Worm (Caenorhabditis elegans) whole organism, L3 larva: ENCODE data around the gene dlst-1.
A peak's percentile ranks its signal among the peaks of the same experiment; 100 is the strongest.

Source experiments
- R02D3.7 ChIP-seq: fragments of 150-350 bp; optimal IDR thresholded peaks from 2 replicates; lab custom pipeline; 2014; ENCODE audit warnings: missing biosample characterization, missing genetic modification characterization
- ZK546.5 ChIP-seq: sonication (generic microtip); optimal IDR thresholded peaks from 2 replicates; lab custom pipeline; 2017; ENCODE audit warnings: missing biosample characterization, missing genetic modification characterization
- aly-2 ChIP-seq: fragments of 150-350 bp; optimal IDR thresholded peaks from 2 replicates; lab custom pipeline; 2014; ENCODE audit warnings: missing biosample characterization, missing genetic modification characterization
- ceh-16 ChIP-seq: sonication (generic microtip); optimal IDR thresholded peaks from 2 replicates; lab custom pipeline; 2017; ENCODE audit warnings: missing biosample characterization, missing genetic modification characterization
- ceh-28 ChIP-seq: fragments of 150-350 bp; optimal IDR thresholded peaks from 2 replicates; lab custom pipeline; 2014; ENCODE audit warnings: missing biosample characterization, missing genetic modification reagents, missing genetic modification characterization
- ceh-82 ChIP-seq: fragments of 150-350 bp; optimal IDR thresholded peaks from 2 replicates; lab custom pipeline; 2014; ENCODE audit warnings: missing biosample characterization, missing genetic modification characterization
- ceh-9 ChIP-seq: sonication (generic microtip); optimal IDR thresholded peaks from 2 replicates; lab custom pipeline; 2018; ENCODE audit warnings: missing biosample characterization, missing genetic modification characterization
- elt-2 ChIP-seq: sonication (generic microtip); optimal IDR thresholded peaks from 2 replicates; lab custom pipeline; 2016; ENCODE audit warnings: missing genetic modification reagents, mild to moderate bottlenecking, missing genetic modification characterization, missing compliant biosample characterization
- eor-1 ChIP-seq, 2 experiments: fragments of 150-350 bp; optimal IDR thresholded peaks; 2 replicates each; lab custom pipeline; 2014 to 2018; ENCODE audit warnings: missing biosample characterization in 2 of 2, missing genetic modification characterization in 2 of 2
- fkh-10 ChIP-seq: sonication (generic microtip); optimal IDR thresholded peaks from 2 replicates; lab custom pipeline; 2017; ENCODE audit warnings: missing biosample characterization, missing genetic modification reagents, missing genetic modification characterization
- fkh-2 ChIP-seq: fragments of 150-350 bp; optimal IDR thresholded peaks from 2 replicates; lab custom pipeline; 2014; ENCODE audit warnings: missing biosample characterization, missing genetic modification reagents, missing genetic modification characterization
- fos-1 ChIP-seq: fragments of 150-350 bp; optimal IDR thresholded peaks from 2 replicates; lab custom pipeline; 2014; ENCODE audit warnings: missing biosample characterization, missing genetic modification characterization
- hmg-11 ChIP-seq: sonication (generic microtip); optimal IDR thresholded peaks from 2 replicates; lab custom pipeline; 2016; ENCODE audit warnings: missing genetic modification characterization, missing compliant biosample characterization
- jun-1 ChIP-seq: fragments of 150-350 bp; optimal IDR thresholded peaks from 2 replicates; lab custom pipeline; 2014; ENCODE audit warnings: missing biosample characterization, missing genetic modification reagents, missing genetic modification characterization
- lin-15B ChIP-seq: fragments of 150-350 bp; optimal IDR thresholded peaks from 2 replicates; lab custom pipeline; 2014; ENCODE audit warnings: missing biosample characterization, missing genetic modification characterization
- lsy-12 ChIP-seq: sonication (generic microtip); optimal IDR thresholded peaks from 2 replicates; lab custom pipeline; 2016; ENCODE audit warnings: mild to moderate bottlenecking, missing genetic modification characterization, missing compliant biosample characterization
- mdl-1 ChIP-seq: fragments of 150-350 bp; optimal IDR thresholded peaks from 2 replicates; lab custom pipeline; 2014; ENCODE audit warnings: missing biosample characterization, missing genetic modification characterization
- mml-1 ChIP-seq: fragments of 150-350 bp; sonication (generic microtip); optimal IDR thresholded peaks from 3 replicates; lab custom pipeline; 2014; ENCODE audit warnings: missing biosample characterization, missing genetic modification characterization
- nfya-1 ChIP-seq: sonication (generic microtip); optimal IDR thresholded peaks from 2 replicates; lab custom pipeline; 2017; ENCODE audit warnings: missing genetic modification characterization, mild to moderate bottlenecking, missing compliant biosample characterization, antibody characterized with exemption, moderate library complexity; ENCODE audit not compliant: insufficient read depth
- nhr-23 ChIP-seq: fragments of 150-350 bp; optimal IDR thresholded peaks from 2 replicates; lab custom pipeline; 2014; ENCODE audit warnings: missing biosample characterization, missing genetic modification reagents, missing genetic modification characterization
- nhr-237 ChIP-seq: fragments of 150-350 bp; optimal IDR thresholded peaks from 2 replicates; lab custom pipeline; 2014; ENCODE audit warnings: missing biosample characterization, missing genetic modification characterization
- nhr-25 ChIP-seq: sonication (generic microtip); optimal IDR thresholded peaks from 2 replicates; lab custom pipeline; 2017; ENCODE audit warnings: missing biosample characterization, missing genetic modification characterization
- nhr-28 ChIP-seq: fragments of 150-350 bp; optimal IDR thresholded peaks from 2 replicates; lab custom pipeline; 2014; ENCODE audit warnings: missing biosample characterization, missing genetic modification characterization
- nhr-43 ChIP-seq: sonication (generic microtip); optimal IDR thresholded peaks from 2 replicates; lab custom pipeline; 2016; ENCODE audit warnings: mild to moderate bottlenecking, missing genetic modification characterization, missing compliant biosample characterization; ENCODE audit not compliant: poor library complexity, severe bottlenecking
- nhr-67 ChIP-seq: fragments of 150-350 bp; optimal IDR thresholded peaks from 2 replicates; lab custom pipeline; 2014; ENCODE audit warnings: missing biosample characterization, missing genetic modification characterization
- nhr-76 ChIP-seq: fragments of 150-350 bp; sonication (generic microtip); optimal IDR thresholded peaks from 5 replicates; lab custom pipeline; 2014; ENCODE audit warnings: missing biosample characterization, missing genetic modification characterization
- nhr-77 ChIP-seq: fragments of 150-350 bp; optimal IDR thresholded peaks from 2 replicates; lab custom pipeline; 2014; ENCODE audit warnings: missing biosample characterization, missing genetic modification characterization
- pha-4 ChIP-seq: fragments of 150-350 bp; optimal IDR thresholded peaks from 2 replicates; lab custom pipeline; 2014; ENCODE audit warnings: missing biosample characterization, missing genetic modification reagents, missing genetic modification characterization
- snpc-4 ChIP-seq: fragments of 150-350 bp; optimal IDR thresholded peaks from 2 replicates; lab custom pipeline; 2014; ENCODE audit warnings: missing biosample characterization, missing genetic modification characterization
- unc-39 ChIP-seq: sonication (generic microtip); optimal IDR thresholded peaks from 4 replicates; lab custom pipeline; 2017; ENCODE audit warnings: missing biosample characterization, missing genetic modification characterization
- unc-62 ChIP-seq: fragments of 150-350 bp; sonication (generic microtip); optimal IDR thresholded peaks from 4 replicates; lab custom pipeline; 2014; ENCODE audit warnings: missing biosample characterization, missing genetic modification reagents, missing genetic modification characterization
- zag-1 ChIP-seq: fragments of 150-350 bp; optimal IDR thresholded peaks from 2 replicates; lab custom pipeline; 2014; ENCODE audit warnings: missing biosample characterization, missing genetic modification characterization
- ztf-11 ChIP-seq: fragments of 150-350 bp; optimal IDR thresholded peaks from 2 replicates; lab custom pipeline; 2014; ENCODE audit warnings: missing biosample characterization, missing genetic modification characterization
- ztf-4 ChIP-seq: fragments of 150-350 bp; optimal IDR thresholded peaks from 2 replicates; lab custom pipeline; 2014; ENCODE audit warnings: missing biosample characterization, missing genetic modification characterization

The dlst-1 gene

ce11 chrV:6704482-6704881, 4.4 kb downstream of the dlst-1 start:
- TF ChIP-seq nhr-237 (tag; lab: Kevin White, UChicago) = no peak
- no peak for TF ChIP-seq ceh-28 (tag; lab: Kevin White, UChicago)
- no peak for TF ChIP-seq snpc-4 (tag; lab: Kevin White, UChicago)
- no peak for TF ChIP-seq unc-39
- no peak for TF ChIP-seq nhr-28 (tag; lab: Kevin White, UChicago)
- no peak for TF ChIP-seq R02D3.7
- TF ChIP-seq zag-1 = no peak
- no peak for TF ChIP-seq pha-4 (tag; lab: Kevin White, UChicago)
- TF ChIP-seq ztf-11 (tag; lab: Kevin White, UChicago) = no peak
- TF ChIP-seq nhr-25 (tag; lab: Kevin White, UChicago) = no peak

- TF ChIP-seq nhr-28 (tag; lab: Kevin White, UChicago) = no peak
- no peak for TF ChIP-seq mml-1 (tag; lab: Kevin White, UChicago)
- no peak for TF ChIP-seq ceh-16 (tag; lab: Kevin White, UChicago)
- no peak for TF ChIP-seq elt-2 (tag; lab: Kevin White, UChicago)
- TF ChIP-seq mdl-1 (tag; lab: Kevin White, UChicago) = no peak
- TF ChIP-seq jun-1 (tag; lab: Kevin White, UChicago) = no peak
- no peak for TF ChIP-seq fos-1 (tag; lab: Kevin White, UChicago)
- no peak for TF ChIP-seq fkh-2 (tag; lab: Kevin White, UChicago)
- TF ChIP-seq ceh-82 = no peak
- TF ChIP-seq nhr-77 = no peak
- no peak for TF ChIP-seq unc-62 (GFP tag; lab: Kevin White, UChicago)
- no peak for TF ChIP-seq unc-39
Measured at ce11 chrV:6702692-6703091, 6.2 kb downstream of the dlst-1 start, which contains the start of gene era-1. Gene era-1 (plus strand): TSS chrV:6703057.

ce11 chrV:6699833-6700232, 9.1 kb downstream of the dlst-1 start:
- no peak for TF ChIP-seq fkh-2 (tag; lab: Kevin White, UChicago)
- no peak for TF ChIP-seq ceh-82
- TF ChIP-seq nhr-23 = no peak
- TF ChIP-seq nhr-25 (tag; lab: Kevin White, UChicago) = no peak
- TF ChIP-seq nhr-28 (tag; lab: Kevin White, UChicago) = no peak
- TF ChIP-seq fkh-10 = no peak
- no peak for TF ChIP-seq elt-2 (tag; lab: Kevin White, UChicago)
- TF ChIP-seq lin-15B (tag; lab: Kevin White, UChicago) = no peak
- no peak for TF ChIP-seq nhr-67 (tag; lab: Kevin White, UChicago)
- no peak for TF ChIP-seq snpc-4 (tag; lab: Kevin White, UChicago)
- TF ChIP-seq hmg-11 (tag; lab: Kevin White, UChicago) = no peak
- no peak for TF ChIP-seq ceh-28 (tag; lab: Kevin White, UChicago)
- TF ChIP-seq ztf-4 (tag; lab: Kevin White, UChicago) = no peak
- no peak for TF ChIP-seq aly-2 (tag; lab: Kevin White, UChicago)
- TF ChIP-seq eor-1 (tag; optimal IDR thresholded peaks at IDR 0.05; lab: Kevin White, UChicago) = no peak
- no peak for TF ChIP-seq lsy-12 (tag; lab: Kevin White, UChicago)
- TF ChIP-seq ZK546.5 = no peak
- TF ChIP-seq nhr-76 (tag; lab: Kevin White, UChicago) = no peak

- TF ChIP-seq nhr-43 (tag; lab: Kevin White, UChicago) = peak; percentile 31
- peak; percentile 1 for TF ChIP-seq nhr-25 (tag; lab: Kevin White, UChicago)
- TF ChIP-seq ztf-4 (tag; lab: Kevin White, UChicago) = no peak
- TF ChIP-seq ceh-9 (tag; lab: Kevin White, UChicago) = no peak
Measured at ce11 chrV:6699021-6699420, 9.9 kb downstream of the dlst-1 start.

ce11 chrV:6697552-6697951, 11.3 kb downstream of the dlst-1 start, which contains the start of gene W02F12.2:
Gene W02F12.2 (minus strand): TSS chrV:6697652.
- TF ChIP-seq ztf-4 (tag; lab: Kevin White, UChicago) = no peak
- no peak for TF ChIP-seq nhr-77
- TF ChIP-seq R02D3.7 = no peak
- TF ChIP-seq ztf-11 (tag; lab: Kevin White, UChicago) = no peak
- no peak for TF ChIP-seq nhr-23
- TF ChIP-seq fkh-10 = no peak
- TF ChIP-seq ceh-9 (tag; lab: Kevin White, UChicago) = no peak
- TF ChIP-seq nfya-1 (tag; lab: Kevin White, UChicago) = no peak
- TF ChIP-seq nhr-237 (tag; lab: Kevin White, UChicago) = no peak
